Fruit fly (Drosophila melanogaster): ENCODE data around the gene vn.

The vn gene

dm6 chr3L:5834245-5834644 lies 11.2 kb downstream of the vn start (continued):
- TF ChIP-seq CG11398 (GFP tag; optimal IDR thresholded peaks at IDR 0.05) (no peak), Scr (GFP tag; IDR thresholded peaks at IDR 0.05; ENCODE audit: partially characterized antibody) (no peak), CG30431 (GFP tag; optimal IDR thresholded peaks at IDR 0.05) (peak; percentile 28), CG3407 (GFP tag; optimal IDR thresholded peaks at IDR 0.05) (no peak), inv (GFP tag; IDR thresholded peaks at IDR 0.05; ENCODE audit: partially characterized antibody) (no peak), lab (GFP tag; optimal IDR thresholded peaks at IDR 0.05) (no peak), CG12104 (GFP tag; optimal IDR thresholded peaks at IDR 0.05) (no peak), CG12155 (GFP tag; optimal IDR thresholded peaks at IDR 0.05) (no peak), CG5245 (GFP tag; optimal IDR thresholded peaks at IDR 0.05) (no peak), CG1792 (GFP tag; optimal IDR thresholded peaks at IDR 0.05) (no peak), Dll (GFP tag; IDR thresholded peaks at IDR 0.05; ENCODE audit: partially characterized antibody) (no peak), Ptx1 (GFP tag; IDR thresholded peaks at IDR 0.05) (peak; percentile 19; the same call in 1 of the 2 replicates), sens-2 (GFP tag; IDR thresholded peaks at IDR 0.05) (peak; percentile 38; the same call in 1 of the 2 replicates), C15 (GFP tag; IDR thresholded peaks at IDR 0.05) (no peak), nerfin-1 (tag; optimal IDR thresholded peaks at IDR 0.05) (no peak), Xbp1 (GFP tag; optimal IDR thresholded peaks at IDR 0.05) (peak; percentile 37), slou (GFP tag; optimal IDR thresholded peaks at IDR 0.05) (no peak), CG9876 (GFP tag; optimal IDR thresholded peaks at IDR 0.05) (no peak), nmo (GFP tag; optimal IDR thresholded peaks at IDR 0.05) (peak; percentile 18), CG6654 (GFP tag; optimal IDR thresholded peaks at IDR 0.05) (no peak), CG31224 (GFP tag; IDR thresholded peaks at IDR 0.05) (no peak), CG17912 (GFP tag; optimal IDR thresholded peaks at IDR 0.05) (no peak), CG12071 (GFP tag; optimal IDR thresholded peaks at IDR 0.05) (no peak), CG10366 (GFP tag; IDR thresholded peaks at IDR 0.05) (peak; percentile 38), HmgZ (tag; optimal IDR thresholded peaks at IDR 0.05) (no peak), CG11247 (GFP tag; IDR thresholded peaks at IDR 0.05) (no peak), MESR4 (GFP tag; optimal IDR thresholded peaks at IDR 0.05) (no peak), Atf3 (GFP tag; optimal IDR thresholded peaks at IDR 0.05) (no peak), CG31441 (GFP tag; IDR thresholded peaks at IDR 0.05) (no peak), bcd (GFP tag; optimal IDR thresholded peaks at IDR 0.05) (no peak), CG10147 (GFP tag; optimal IDR thresholded peaks at IDR 0.05) (no peak), fu2 (GFP tag; optimal IDR thresholded peaks at IDR 0.05) (no peak), B-H2 (GFP tag; optimal IDR thresholded peaks at IDR 0.05) (no peak), CG16813 (GFP tag; IDR thresholded peaks at IDR 0.05; ENCODE audit: partially characterized antibody) (no peak), CrebB (tag; optimal IDR thresholded peaks at IDR 0.05) (no peak), CG12942 (GFP tag; optimal IDR thresholded peaks at IDR 0.05) (peak; percentile 3), Lim3 (GFP tag; IDR thresholded peaks at IDR 0.05) (no peak), Myb (GFP tag; optimal IDR thresholded peaks at IDR 0.05) (no peak), wor (GFP tag; IDR thresholded peaks at IDR 0.05) (no peak), CG10209 (GFP tag; optimal IDR thresholded peaks at IDR 0.05) (no peak), chif (GFP tag; optimal IDR thresholded peaks at IDR 0.05) (peak; percentile 39 to 42), Dip2 (GFP tag; IDR thresholded peaks at IDR 0.05) (no peak), CG5180 (GFP tag; optimal IDR thresholded peaks at IDR 0.05) (no peak), CG8765 (GFP tag; IDR thresholded peaks at IDR 0.05) (no peak), CG8944 (GFP tag; optimal IDR thresholded peaks at IDR 0.05) (peak; percentile 26), CHES-1-like (GFP tag; optimal IDR thresholded peaks at IDR 0.05) (no peak), amos (GFP tag; IDR thresholded peaks at IDR 0.05; ENCODE audit: partially characterized antibody) (no peak), BtbVII (GFP tag; optimal IDR thresholded peaks at IDR 0.05) (no peak), zen2 (GFP tag; IDR thresholded peaks at IDR 0.05; ENCODE audit: partially characterized antibody) (no peak), H2.0 (GFP tag; IDR thresholded peaks at IDR 0.05) (no peak), jing (GFP tag; optimal IDR thresholded peaks at IDR 0.05) (no peak)

Data from whole organism, embryonic.